Worm (Caenorhabditis elegans): ENCODE results near the gene msrp-5.

DNA sequence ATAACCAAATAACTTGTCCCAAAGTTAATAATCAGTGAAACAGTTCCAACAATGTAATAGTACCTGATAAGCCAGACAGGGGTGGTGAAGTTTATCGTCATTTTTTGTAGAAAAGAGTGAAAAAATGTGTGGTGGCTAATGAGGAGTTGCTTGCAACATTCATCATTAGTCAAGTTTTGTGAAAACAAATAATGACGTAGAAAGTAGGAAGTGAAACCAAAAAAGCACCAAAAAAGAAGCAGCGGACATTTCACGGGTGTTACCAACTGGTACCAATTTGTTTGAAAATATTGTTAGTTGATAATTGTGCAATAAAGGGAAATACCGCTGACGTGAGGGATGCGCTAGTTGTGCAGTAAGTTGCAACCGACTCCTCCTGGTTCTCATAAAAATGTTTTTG lies 31.2 kb upstream of the msrp-5 start, which contains the start of gene sri-36:
- TF ChIP-seq ahr-1 (tag; optimal IDR thresholded peaks at IDR 0.05) = no peak
- TF ChIP-seq tbx-2 (tag; optimal IDR thresholded peaks at IDR 0.05) = no peak
- no peak for TF ChIP-seq hlh-13 (GFP tag; optimal IDR thresholded peaks at IDR 0.05)
- TF ChIP-seq ama-1 (optimal IDR thresholded peaks at IDR 0.05) = no peak
- TF ChIP-seq C08G9.2 (tag; optimal IDR thresholded peaks at IDR 0.05) = no peak
- TF ChIP-seq madf-2 (tag; optimal IDR thresholded peaks at IDR 0.05) = no peak
- TF ChIP-seq mec-3 (tag; optimal IDR thresholded peaks at IDR 0.05; ENCODE audit: borderline replicate concordance) = no peak
- TF ChIP-seq ceh-48 (tag; optimal IDR thresholded peaks at IDR 0.05) = no peak

Measured in whole organism, late embryonic.